Worm (Caenorhabditis elegans): ENCODE results near the gene tag-281.

DNA sequence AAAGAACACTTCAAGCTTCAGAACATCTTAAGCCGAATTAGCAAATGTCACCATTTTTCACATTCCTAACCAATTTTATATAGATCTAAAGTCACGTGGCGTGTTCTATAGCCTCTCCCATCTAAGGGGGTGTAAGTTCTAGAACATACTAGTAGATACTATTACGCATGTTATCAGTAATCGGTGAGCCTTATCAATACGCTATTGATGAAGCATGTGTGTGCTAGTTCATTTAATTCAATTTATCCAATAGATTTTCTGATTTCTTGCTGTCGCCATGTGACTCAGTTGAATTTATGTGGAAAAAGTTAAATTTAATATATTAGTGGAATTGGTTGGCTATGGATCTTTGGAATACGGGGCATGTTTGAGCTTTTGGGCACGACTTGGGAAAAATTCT lies 47.0 kb downstream of the tag-281 start:
- TF ChIP-seq tbx-2 (tag; optimal IDR thresholded peaks at IDR 0.05): no peak
- TF ChIP-seq sea-2 (GFP tag; optimal IDR thresholded peaks at IDR 0.05): no peak
- no peak for TF ChIP-seq nhr-237 (tag; optimal IDR thresholded peaks at IDR 0.05)
- TF ChIP-seq unc-39 (tag; optimal IDR thresholded peaks at IDR 0.05): no peak
- TF ChIP-seq snpc-4 (tag; optimal IDR thresholded peaks at IDR 0.05): no peak
- no peak for TF ChIP-seq nhr-25 (tag; optimal IDR thresholded peaks at IDR 0.05)
